Worm (Caenorhabditis elegans) whole organism, L4 larva: ENCODE measurements around the gene Y54G2A.13.

Experiments used
- D1046.2 ChIP-seq: fragments of 200-800 bp; sonication (Bioruptor generic); IDR thresholded peaks from 2 replicates; pipeline ENCODE4 v1.3.6; 2022; ENCODE audit warnings: missing genetic modification characterization, missing compliant biosample characterization
- F10B5.3 ChIP-seq: sonication (generic microtip); optimal IDR thresholded peaks from 2 replicates; lab custom pipeline; 2016; ENCODE audit warnings: mild to moderate bottlenecking, missing genetic modification characterization, missing compliant biosample characterization
- R02D3.7 ChIP-seq: fragments of 150-350 bp; sonication (generic microtip); optimal IDR thresholded peaks from 3 replicates; lab custom pipeline; 2014; ENCODE audit warnings: missing biosample characterization, missing genetic modification characterization
- Y5F2A.4 ChIP-seq: fragments of 200-800 bp; sonication (Bioruptor generic); optimal IDR thresholded peaks from 2 replicates; lab custom pipeline; 2018; ENCODE audit warnings: mild to moderate bottlenecking, missing genetic modification characterization, missing compliant biosample characterization
- arid-1 ChIP-seq: fragments of 200-800 bp; sonication (Bioruptor generic); conservative IDR thresholded peaks from 2 replicates; pipeline ENCODE4 v1.3.6; 2022; ENCODE audit warnings: missing genetic modification reagents, missing genetic modification characterization, missing compliant biosample characterization
- attf-4 ChIP-seq: sonication (generic microtip); optimal IDR thresholded peaks from 3 replicates; lab custom pipeline; 2017; ENCODE audit warnings: missing biosample characterization, missing genetic modification characterization
- ceh-20 ChIP-seq: fragments of 200-800 bp; sonication (Bioruptor generic); IDR thresholded peaks from 2 replicates; pipeline ENCODE4 v1.3.6; 2022; ENCODE audit warnings: missing genetic modification reagents, missing genetic modification characterization, missing compliant biosample characterization
- ceh-28 ChIP-seq: fragments of 150-350 bp; optimal IDR thresholded peaks from 2 replicates; lab custom pipeline; 2014; ENCODE audit warnings: missing biosample characterization, missing genetic modification reagents, missing genetic modification characterization
- ceh-44 ChIP-seq: fragments of 200-800 bp; sonication (Bioruptor generic); IDR thresholded peaks from 2 replicates; pipeline ENCODE4 v1.3.6; 2022; ENCODE audit warnings: missing genetic modification reagents, missing genetic modification characterization, missing compliant biosample characterization
- ceh-62 ChIP-seq: sonication (generic microtip); optimal IDR thresholded peaks from 2 replicates; lab custom pipeline; 2017; ENCODE audit warnings: missing biosample characterization, missing genetic modification characterization
- ces-1 ChIP-seq: fragments of 150-350 bp; sonication (generic microtip); optimal IDR thresholded peaks from 4 replicates; lab custom pipeline; 2014; ENCODE audit warnings: missing biosample characterization, missing genetic modification reagents, missing genetic modification characterization
- cey-2 ChIP-seq: sonication (generic microtip); optimal IDR thresholded peaks from 3 replicates; lab custom pipeline; 2017; ENCODE audit warnings: missing genetic modification characterization, mild to moderate bottlenecking, missing compliant biosample characterization, antibody characterized with exemption, borderline replicate concordance; ENCODE audit not compliant: insufficient read depth
- ctbp-1 ChIP-seq: fragments of 200-800 bp; sonication (Bioruptor generic); IDR thresholded peaks from 2 replicates; pipeline ENCODE4 v1.3.6; 2022; ENCODE audit warnings: missing genetic modification reagents, missing genetic modification characterization, missing compliant biosample characterization
- daf-12 ChIP-seq: fragments of 150-350 bp; optimal IDR thresholded peaks from 2 replicates; lab custom pipeline; 2014; ENCODE audit warnings: missing biosample characterization, missing genetic modification reagents, missing genetic modification characterization
- daf-19 ChIP-seq: fragments of 200-800 bp; sonication (Bioruptor generic); conservative IDR thresholded peaks from 2 replicates; pipeline ENCODE4 v1.3.6; 2022; ENCODE audit warnings: missing genetic modification characterization, missing compliant biosample characterization
- daf-8 ChIP-seq: fragments of 200-800 bp; sonication (Bioruptor generic); IDR thresholded peaks from 2 replicates; pipeline ENCODE4 v1.3.6; 2022; ENCODE audit warnings: missing genetic modification characterization, missing compliant biosample characterization
- dmd-9 ChIP-seq: fragments of 200-800 bp; sonication (Bioruptor generic); IDR thresholded peaks from 2 replicates; pipeline ENCODE4 v1.3.6; 2022; ENCODE audit warnings: missing genetic modification reagents, missing genetic modification characterization, missing compliant biosample characterization
- duxl-1 ChIP-seq: sonication (generic microtip); optimal IDR thresholded peaks from 2 replicates; lab custom pipeline; 2016; ENCODE audit warnings: mild to moderate bottlenecking, missing genetic modification characterization, moderate library complexity, missing compliant biosample characterization; ENCODE audit not compliant: poor library complexity
- egl-43 ChIP-seq: fragments of 200-800 bp; sonication (Bioruptor generic); IDR thresholded peaks from 2 replicates; pipeline ENCODE4 v1.3.6; 2022; ENCODE audit warnings: missing genetic modification reagents, missing genetic modification characterization, missing compliant biosample characterization
- fkh-10 ChIP-seq: fragments of 150-350 bp; optimal IDR thresholded peaks from 2 replicates; lab custom pipeline; 2014; ENCODE audit warnings: missing biosample characterization, missing genetic modification reagents, missing genetic modification characterization
- fos-1 ChIP-seq: fragments of 150-350 bp; optimal IDR thresholded peaks from 2 replicates; lab custom pipeline; 2014; ENCODE audit warnings: missing biosample characterization, missing genetic modification characterization
- hmg-1.1 ChIP-seq: fragments of 200-800 bp; sonication (Bioruptor generic); IDR thresholded peaks from 2 replicates; pipeline ENCODE4 v1.3.6; 2022; ENCODE audit warnings: missing genetic modification reagents, missing genetic modification characterization, missing compliant biosample characterization
- jun-1 ChIP-seq: fragments of 150-350 bp; optimal IDR thresholded peaks from 2 replicates; lab custom pipeline; 2014; ENCODE audit warnings: missing biosample characterization, missing genetic modification reagents, missing genetic modification characterization
- lin-1 ChIP-seq: fragments of 200-800 bp; sonication (Bioruptor generic); IDR thresholded peaks from 2 replicates; pipeline ENCODE4 v1.3.6; 2022; ENCODE audit warnings: missing genetic modification reagents, missing genetic modification characterization, missing compliant biosample characterization
- lin-13 ChIP-seq: fragments of 150-350 bp; optimal IDR thresholded peaks from 2 replicates; lab custom pipeline; 2014; ENCODE audit warnings: missing biosample characterization, missing genetic modification reagents, missing genetic modification characterization
- lsy-2 ChIP-seq, 2 experiments: fragments of 150-350 bp in 1 of 2; sonication (generic microtip) in 1 of 2; optimal IDR thresholded peaks; 2 replicates each; lab custom pipeline; 2014 to 2017; ENCODE audit warnings: missing biosample characterization in 2 of 2, missing genetic modification characterization in 2 of 2
- madf-9 ChIP-seq: fragments of 200-800 bp; sonication (Bioruptor generic); conservative IDR thresholded peaks from 2 replicates; pipeline ENCODE4 v1.3.6; 2022; ENCODE audit warnings: missing genetic modification reagents, missing genetic modification characterization, missing compliant biosample characterization
- mdt-29 ChIP-seq: fragments of 200-800 bp; sonication (Bioruptor generic); IDR thresholded peaks from 2 replicates; pipeline ENCODE4 v1.3.6; 2022; ENCODE audit warnings: missing genetic modification reagents, missing genetic modification characterization, missing compliant biosample characterization
- mxl-2 ChIP-seq: fragments of 200-800 bp; sonication (Bioruptor generic); conservative IDR thresholded peaks from 2 replicates; pipeline ENCODE4 v1.3.6; 2022; ENCODE audit warnings: missing genetic modification reagents, missing genetic modification characterization, missing compliant biosample characterization
- nhr-10 ChIP-seq: fragments of 150-350 bp; optimal IDR thresholded peaks from 2 replicates; lab custom pipeline; 2014; ENCODE audit warnings: missing biosample characterization, missing genetic modification characterization
- nhr-11 ChIP-seq: fragments of 150-350 bp; optimal IDR thresholded peaks from 2 replicates; lab custom pipeline; 2014; ENCODE audit warnings: missing biosample characterization, missing genetic modification characterization
- nhr-111 ChIP-seq: fragments of 200-800 bp; sonication (Bioruptor generic); optimal IDR thresholded peaks from 2 replicates; lab custom pipeline; 2018; ENCODE audit warnings: mild to moderate bottlenecking, missing genetic modification characterization, missing compliant biosample characterization
- nhr-28 ChIP-seq: fragments of 150-350 bp; optimal IDR thresholded peaks from 2 replicates; lab custom pipeline; 2014; ENCODE audit warnings: missing biosample characterization, missing genetic modification characterization
- nhr-42 ChIP-seq: fragments of 200-800 bp; sonication (Bioruptor generic); IDR thresholded peaks from 2 replicates; pipeline ENCODE4 v1.3.6; 2022; ENCODE audit warnings: missing genetic modification characterization, missing compliant biosample characterization
- nhr-6 ChIP-seq: fragments of 150-350 bp; optimal IDR thresholded peaks from 2 replicates; lab custom pipeline; 2014; ENCODE audit warnings: missing biosample characterization, missing genetic modification characterization
- nhr-76 ChIP-seq: fragments of 150-350 bp; optimal IDR thresholded peaks from 2 replicates; lab custom pipeline; 2014; ENCODE audit warnings: missing biosample characterization, missing genetic modification characterization
- nhr-77 ChIP-seq: fragments of 150-350 bp; optimal IDR thresholded peaks from 2 replicates; lab custom pipeline; 2014; ENCODE audit warnings: missing biosample characterization, missing genetic modification characterization
- pha-4 ChIP-seq, 2 experiments: fragments of 150-350 bp in 1 of 2; fragments of 200-800 bp in 1 of 2; sonication (Bioruptor generic) in 1 of 2; IDR thresholded peaks in 1 of 2; optimal IDR thresholded peaks in 1 of 2; 2 replicates each; pipeline versions ENCODE4 v1.3.6 to Lab custom; 2014 to 2022; ENCODE audit warnings: missing genetic modification characterization in 2 of 2, missing genetic modification reagents in 2 of 2, missing biosample characterization in 1 of 2, missing compliant biosample characterization in 1 of 2
- php-3 ChIP-seq: fragments of 200-800 bp; sonication (Bioruptor generic); IDR thresholded peaks from 2 replicates; pipeline ENCODE4 v1.3.6; 2022; ENCODE audit warnings: missing genetic modification reagents, missing genetic modification characterization, missing compliant biosample characterization
- pqm-1 ChIP-seq: sonication (generic microtip); optimal IDR thresholded peaks from 2 replicates; lab custom pipeline; 2017; ENCODE audit warnings: missing biosample characterization, missing genetic modification characterization
- spr-1 ChIP-seq: sonication (generic microtip); optimal IDR thresholded peaks from 2 replicates; lab custom pipeline; 2016; ENCODE audit warnings: mild to moderate bottlenecking, missing genetic modification characterization, missing compliant biosample characterization
- spr-3 ChIP-seq: fragments of 200-800 bp; sonication (Bioruptor generic); optimal IDR thresholded peaks from 2 replicates; lab custom pipeline; 2018; ENCODE audit warnings: mild to moderate bottlenecking, missing genetic modification characterization, missing compliant biosample characterization
- tra-1 ChIP-seq: fragments of 200-800 bp; sonication (Bioruptor generic); IDR thresholded peaks from 2 replicates; pipeline ENCODE4 v1.3.6; 2022; ENCODE audit warnings: missing genetic modification reagents, missing genetic modification characterization, missing compliant biosample characterization
- unc-39 ChIP-seq: sonication (generic microtip); optimal IDR thresholded peaks from 2 replicates; lab custom pipeline; 2017; ENCODE audit warnings: missing biosample characterization, missing genetic modification characterization
- unc-62 ChIP-seq, 3 experiments: fragments of 150-350 bp in 1 of 3; sonication (generic microtip); optimal IDR thresholded peaks in 2 of 3; peaks in 1 of 3; 1 replicate in 1 of 3; 2 replicates in 2 of 3; lab custom pipeline; 2014 to 2017; ENCODE audit warnings: missing biosample characterization in 3 of 3, missing genetic modification characterization in 3 of 3, missing genetic modification reagents in 3 of 3, missing genotype in 1 of 3
- vab-7 ChIP-seq: fragments of 200-800 bp; sonication (Bioruptor generic); IDR thresholded peaks from 2 replicates; pipeline ENCODE4 v1.3.6; 2022; ENCODE audit warnings: missing genetic modification reagents, missing genetic modification characterization, missing compliant biosample characterization
- zag-1 ChIP-seq: fragments of 150-350 bp; optimal IDR thresholded peaks from 2 replicates; lab custom pipeline; 2014; ENCODE audit warnings: missing biosample characterization, missing genetic modification characterization
- zfp-2 ChIP-seq: sonication (generic microtip); optimal IDR thresholded peaks from 2 replicates; lab custom pipeline; 2016; ENCODE audit warnings: mild to moderate bottlenecking, missing genetic modification characterization, missing compliant biosample characterization
- zip-11 ChIP-seq: fragments of 200-800 bp; sonication (Bioruptor generic); IDR thresholded peaks from 2 replicates; pipeline ENCODE4 v1.3.6; 2022; ENCODE audit warnings: missing genetic modification characterization, missing compliant biosample characterization
- ztf-11 ChIP-seq: fragments of 150-350 bp; optimal IDR thresholded peaks from 2 replicates; lab custom pipeline; 2014; ENCODE audit warnings: missing biosample characterization, missing genetic modification characterization

Gene Y54G2A.13

DNA sequence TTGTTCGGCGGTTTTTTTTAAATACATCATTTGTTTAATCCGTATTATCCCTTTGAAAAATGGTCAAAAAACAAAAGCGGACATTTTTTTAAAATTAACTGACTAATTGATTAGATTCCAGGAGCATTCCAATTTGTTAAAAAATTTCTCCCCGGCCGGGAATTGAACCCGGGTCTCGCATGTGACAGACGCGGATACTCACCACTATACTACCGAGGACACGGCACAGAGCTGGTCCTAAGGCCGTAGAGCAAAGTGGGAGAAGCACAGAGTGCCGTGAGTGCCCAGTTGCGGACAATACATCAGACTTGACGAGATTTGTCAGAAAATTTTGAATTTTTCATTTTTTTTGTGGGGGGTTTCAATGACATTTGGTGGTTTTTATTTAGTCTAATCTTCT lies 18.5 kb downstream of the Y54G2A.13 start (continued):
- TF ChIP-seq arid-1 (peak; percentile 69), zfp-2 (no peak), nhr-6 (no peak), dmd-9 (GFP tag; lab: Robert Waterston, UW) (0 out of 2 replicates have a peak, but pooled peaks have one; percentile 23), tra-1 (GFP tag; lab: Robert Waterston, UW) (peak; percentile 28; the same call in 1 of the 2 replicates), mdt-29 (GFP tag; lab: Robert Waterston, UW) (peak; percentile 66), vab-7 (GFP tag; lab: Robert Waterston, UW) (peak; percentile 85), fos-1 (no peak), R02D3.7 (no peak), zip-11 (GFP tag; lab: Robert Waterston, UW) (no peak), attf-4 (tag; lab: Kevin White, UChicago) (no peak), daf-12 (tag; lab: Kevin White, UChicago) (no peak), duxl-1 (tag; lab: Kevin White, UChicago) (peak; percentile 49), daf-19 (GFP tag; lab: Robert Waterston, UW) (no peak), zag-1 (tag; lab: Kevin White, UChicago) (no peak), lin-1 (GFP tag; lab: Robert Waterston, UW) (0 out of 2 replicates have a peak, but pooled peaks have one; percentile 46), ces-1 (no peak), nhr-10 (no peak), unc-62 (GFP tag; optimal IDR thresholded peaks at IDR 0.05 in 1 of 2; lab: Kevin White, UChicago) (no peak), unc-62 (tag; optimal IDR thresholded peaks at IDR 0.05; lab: Kevin White, UChicago) (no peak), lsy-2 (tag; optimal IDR thresholded peaks at IDR 0.05; lab: Kevin White, UChicago) (peak in 1 of 2 experiments; percentile 24), ztf-11 (no peak), fkh-10 (GFP tag; lab: Kevin White, UChicago) (no peak), nhr-42 (no peak), mxl-2 (no peak), ctbp-1 (GFP tag; lab: Robert Waterston, UW) (0 out of 2 replicates have a peak, but pooled peaks have one; percentile 33), F10B5.3 (no peak), spr-1 (peak; percentile 26), unc-39 (no peak), nhr-11 (no peak), ceh-62 (tag; lab: Kevin White, UChicago) (no peak), php-3 (GFP tag; lab: Robert Waterston, UW) (0 out of 2 replicates have a peak, but pooled peaks have one; percentile 38), pha-4 (GFP tag; IDR thresholded peaks at IDR 0.05; lab: Robert Waterston, UW) (peak; percentile 75), pha-4 (tag; optimal IDR thresholded peaks at IDR 0.05; lab: Kevin White, UChicago) (no peak), Y5F2A.4 (GFP tag; lab: Kevin White, UChicago) (peak; percentile 20), cey-2 (no peak), ceh-44 (peak; percentile 66; the same call in 1 of the 2 replicates), madf-9 (no peak; the same call in 1 of the 2 replicates), ceh-20 (GFP tag; lab: Robert Waterston, UW) (peak; percentile 29; the same call in 1 of the 2 replicates), pqm-1 (tag; lab: Kevin White, UChicago) (no peak), nhr-77 (tag; lab: Kevin White, UChicago) (no peak), nhr-111 (GFP tag; lab: Kevin White, UChicago) (no peak), spr-3 (GFP tag; lab: Kevin White, UChicago) (no peak), hmg-1.1 (GFP tag; lab: Robert Waterston, UW) (peak; percentile 47; the same call in 1 of the 2 replicates), ceh-28 (no peak), D1046.2 (GFP tag; lab: Robert Waterston, UW) (no peak), nhr-28 (no peak), daf-8 (GFP tag; lab: Robert Waterston, UW) (no peak), jun-1 (no peak), egl-43 (GFP tag; lab: Robert Waterston, UW) (peak; percentile 91), nhr-76 (tag; lab: Kevin White, UChicago) (no peak), lin-13 (GFP tag; lab: Kevin White, UChicago) (peak; percentile 70)
